Worm (Caenorhabditis elegans) whole organism, L1 larva: ENCODE results near the gene W06A7.4.

Experiments
- C04F5.9 ChIP-seq: sonication (generic microtip); optimal IDR thresholded peaks from 2 replicates; lab custom pipeline; 2016; ENCODE audit warnings: missing genetic modification characterization, missing compliant biosample characterization
- C16A3.4 ChIP-seq: fragments of 150-350 bp; optimal IDR thresholded peaks from 2 replicates; lab custom pipeline; 2014; ENCODE audit warnings: missing biosample characterization, missing genetic modification characterization
- F16B12.6 ChIP-seq: fragments of 150-350 bp; optimal IDR thresholded peaks from 2 replicates; lab custom pipeline; 2014; ENCODE audit warnings: missing biosample characterization, missing genetic modification characterization
- Y116A8C.19 ChIP-seq: sonication (generic microtip); optimal IDR thresholded peaks from 2 replicates; lab custom pipeline; 2016; ENCODE audit warnings: missing compliant biosample characterization, missing genetic modification characterization, borderline replicate concordance
- aha-1 ChIP-seq: fragments of 150-350 bp; optimal IDR thresholded peaks from 2 replicates; lab custom pipeline; 2014; ENCODE audit warnings: missing biosample characterization, missing genetic modification characterization
- alr-1 ChIP-seq: fragments of 200-800 bp; sonication (Bioruptor generic); optimal IDR thresholded peaks from 2 replicates; lab custom pipeline; 2018; ENCODE audit warnings: borderline replicate concordance, mild to moderate bottlenecking, missing genetic modification characterization, missing compliant biosample characterization
- ama-1 ChIP-seq: fragments of 150-350 bp; optimal IDR thresholded peaks from 2 replicates; lab custom pipeline; 2014
- ceh-63 ChIP-seq: fragments of 200-800 bp; sonication (Bioruptor generic); optimal IDR thresholded peaks from 2 replicates; lab custom pipeline; 2018; ENCODE audit warnings: mild to moderate bottlenecking, missing genetic modification characterization, missing compliant biosample characterization
- ceh-88 ChIP-seq: fragments of 200-800 bp; sonication (Bioruptor generic); IDR thresholded peaks from 2 replicates; pipeline ENCODE4 v1.3.6; 2022; ENCODE audit warnings: missing genetic modification characterization, missing compliant biosample characterization
- ces-1 ChIP-seq: fragments of 150-350 bp; optimal IDR thresholded peaks from 2 replicates; lab custom pipeline; 2014; ENCODE audit warnings: missing biosample characterization, missing genetic modification reagents, missing genetic modification characterization
- dpl-1 ChIP-seq, 3 experiments: fragments of 150-350 bp in 2 of 3; sonication (generic microtip) in 1 of 3; optimal IDR thresholded peaks; 2 replicates each; lab custom pipeline; 2014 to 2017; ENCODE audit warnings: missing biosample characterization in 3 of 3, missing genetic modification characterization in 3 of 3, missing genetic modification reagents in 3 of 3
- dsc-1 ChIP-seq: sonication (generic microtip); optimal IDR thresholded peaks from 2 replicates; lab custom pipeline; 2016; ENCODE audit warnings: mild to moderate bottlenecking, missing genetic modification characterization, missing compliant biosample characterization
- egl-13 ChIP-seq: sonication (generic microtip); optimal IDR thresholded peaks from 2 replicates; lab custom pipeline; 2016; ENCODE audit warnings: missing genotype, missing genetic modification reagents, missing genetic modification characterization, missing compliant biosample characterization
- egl-27 ChIP-seq, 2 experiments: fragments of 150-350 bp in 1 of 2; sonication (generic microtip); optimal IDR thresholded peaks; 3 replicates each; lab custom pipeline; 2017 to 2018; ENCODE audit warnings: missing biosample characterization in 2 of 2, missing genetic modification characterization in 2 of 2, missing genetic modification reagents in 2 of 2
- elt-2 ChIP-seq: sonication (generic microtip); optimal IDR thresholded peaks from 2 replicates; lab custom pipeline; 2016; ENCODE audit warnings: missing genetic modification characterization, mild to moderate bottlenecking, inconsistent platforms, missing compliant biosample characterization, missing genetic modification reagents
- elt-3 ChIP-seq, 6 experiments: fragments of 150-350 bp in 1 of 6; sonication (generic microtip); optimal IDR thresholded peaks; 2 replicates each; lab custom pipeline; 2017 to 2018; ENCODE audit warnings: missing biosample characterization in 6 of 6, missing genetic modification characterization in 6 of 6, inconsistent platforms in 1 of 6
- fkh-10 ChIP-seq: sonication (generic microtip); optimal IDR thresholded peaks from 2 replicates; lab custom pipeline; 2017; ENCODE audit warnings: missing biosample characterization, missing genetic modification reagents, missing genetic modification characterization
- fkh-4 ChIP-seq: sonication (generic microtip); optimal IDR thresholded peaks from 2 replicates; lab custom pipeline; 2016; ENCODE audit warnings: missing compliant biosample characterization, missing genetic modification characterization, borderline replicate concordance
- fos-1 ChIP-seq: fragments of 150-350 bp; optimal IDR thresholded peaks from 2 replicates; lab custom pipeline; 2014; ENCODE audit warnings: missing biosample characterization, missing genetic modification characterization
- hlh-4 ChIP-seq: sonication (generic microtip); optimal IDR thresholded peaks from 2 replicates; lab custom pipeline; 2016; ENCODE audit warnings: mild to moderate bottlenecking, missing genetic modification characterization, missing compliant biosample characterization
- hpl-2 ChIP-seq: fragments of 150-350 bp; optimal IDR thresholded peaks from 2 replicates; lab custom pipeline; 2014; ENCODE audit warnings: missing biosample characterization, missing genetic modification reagents, missing genetic modification characterization
- isw-1 ChIP-seq: fragments of 200-800 bp; sonication (Bioruptor generic); IDR thresholded peaks from 2 replicates; pipeline ENCODE4 v1.3.6; 2022; ENCODE audit warnings: missing genetic modification characterization, missing compliant biosample characterization
- lin-13 ChIP-seq: fragments of 150-350 bp; optimal IDR thresholded peaks from 2 replicates; lab custom pipeline; 2014; ENCODE audit warnings: missing biosample characterization, missing genetic modification reagents, missing genetic modification characterization
- lin-14 ChIP-seq: fragments of 200-800 bp; sonication (Bioruptor generic); optimal IDR thresholded peaks from 2 replicates; lab custom pipeline; 2018; ENCODE audit warnings: mild to moderate bottlenecking, missing genetic modification characterization, moderate library complexity, missing compliant biosample characterization
- lin-15B ChIP-seq: fragments of 150-350 bp; sonication (generic microtip); optimal IDR thresholded peaks from 3 replicates; lab custom pipeline; 2014; ENCODE audit warnings: missing biosample characterization, missing genetic modification characterization
- lin-39 ChIP-seq: fragments of 150-350 bp; optimal IDR thresholded peaks from 2 replicates; lab custom pipeline; 2014; ENCODE audit warnings: missing biosample characterization, missing genetic modification reagents, missing genetic modification characterization
- mdl-1 ChIP-seq, 2 experiments: fragments of 150-350 bp; optimal IDR thresholded peaks; 2 replicates each; lab custom pipeline; 2014 to 2017; ENCODE audit warnings: missing biosample characterization in 2 of 2, missing genetic modification characterization in 2 of 2, inconsistent platforms in 1 of 2
- mef-2 ChIP-seq: fragments of 150-350 bp; optimal IDR thresholded peaks from 2 replicates; lab custom pipeline; 2014; ENCODE audit warnings: missing biosample characterization, missing genetic modification characterization
- mep-1 ChIP-seq: fragments of 150-350 bp; optimal IDR thresholded peaks from 2 replicates; lab custom pipeline; 2014; ENCODE audit warnings: missing biosample characterization, missing genetic modification characterization
- nhr-11 ChIP-seq: fragments of 150-350 bp; optimal IDR thresholded peaks from 2 replicates; lab custom pipeline; 2014; ENCODE audit warnings: missing biosample characterization, missing genetic modification characterization
- nhr-12 ChIP-seq: sonication (generic microtip); optimal IDR thresholded peaks from 2 replicates; lab custom pipeline; 2017; ENCODE audit warnings: missing biosample characterization, missing genetic modification characterization
- nhr-20 ChIP-seq: sonication (generic microtip); optimal IDR thresholded peaks from 2 replicates; lab custom pipeline; 2016; ENCODE audit warnings: mild to moderate bottlenecking, missing genetic modification characterization, missing compliant biosample characterization
- nhr-237 ChIP-seq: fragments of 150-350 bp; optimal IDR thresholded peaks from 2 replicates; lab custom pipeline; 2014; ENCODE audit warnings: missing biosample characterization, missing genetic modification characterization
- nhr-28 ChIP-seq: fragments of 150-350 bp; optimal IDR thresholded peaks from 2 replicates; lab custom pipeline; 2014; ENCODE audit warnings: missing biosample characterization, missing genetic modification characterization
- nhr-47 ChIP-seq: sonication (generic microtip); optimal IDR thresholded peaks from 2 replicates; lab custom pipeline; 2016; ENCODE audit warnings: mild to moderate bottlenecking, missing genetic modification characterization, moderate library complexity, missing compliant biosample characterization
- nhr-76 ChIP-seq: sonication (generic microtip); optimal IDR thresholded peaks from 2 replicates; lab custom pipeline; 2017; ENCODE audit warnings: missing biosample characterization, missing genetic modification characterization
- nhr-84 ChIP-seq: sonication (generic microtip); optimal IDR thresholded peaks from 2 replicates; lab custom pipeline; 2017; ENCODE audit warnings: missing biosample characterization, missing genetic modification characterization
- nhr-85 ChIP-seq: sonication (generic microtip); peaks from one replicate; lab custom pipeline; 2016; ENCODE audit warnings: missing genetic modification characterization, inconsistent platforms, missing compliant biosample characterization
- nhr-90 ChIP-seq: sonication (generic microtip); optimal IDR thresholded peaks from 2 replicates; lab custom pipeline; 2016; ENCODE audit warnings: mild to moderate bottlenecking, missing genetic modification characterization, missing compliant biosample characterization; ENCODE audit not compliant: poor library complexity
- pax-3 ChIP-seq: fragments of 200-800 bp; sonication (Bioruptor generic); optimal IDR thresholded peaks from 2 replicates; lab custom pipeline; 2018; ENCODE audit warnings: mild to moderate bottlenecking, missing genetic modification characterization, moderate library complexity, missing compliant biosample characterization
- pqm-1 ChIP-seq: sonication (generic microtip); optimal IDR thresholded peaks from 3 replicates; lab custom pipeline; 2017; ENCODE audit warnings: missing biosample characterization, missing genetic modification characterization
- rnt-1 ChIP-seq: sonication (generic microtip); optimal IDR thresholded peaks from 2 replicates; lab custom pipeline; 2016; ENCODE audit warnings: mild to moderate bottlenecking, missing genetic modification characterization, moderate library complexity, missing compliant biosample characterization
- skn-1 ChIP-seq: fragments of 150-350 bp; optimal IDR thresholded peaks from 2 replicates; lab custom pipeline; 2014; ENCODE audit warnings: missing biosample characterization, missing genetic modification characterization
- snpc-4 ChIP-seq: fragments of 150-350 bp; optimal IDR thresholded peaks from 2 replicates; lab custom pipeline; 2014; ENCODE audit warnings: missing biosample characterization, missing genetic modification characterization
- snu-23 ChIP-seq: sonication (generic microtip); optimal IDR thresholded peaks from 2 replicates; lab custom pipeline; 2016; ENCODE audit warnings: missing genetic modification characterization, missing compliant biosample characterization
- swsn-7 ChIP-seq: sonication (generic microtip); optimal IDR thresholded peaks from 2 replicates; lab custom pipeline; 2016; ENCODE audit warnings: missing genetic modification characterization, missing compliant biosample characterization
- tbx-2 ChIP-seq: sonication (generic microtip); optimal IDR thresholded peaks from 2 replicates; lab custom pipeline; 2016; ENCODE audit warnings: missing genetic modification characterization, missing compliant biosample characterization
- unc-130 ChIP-seq: fragments of 150-350 bp; optimal IDR thresholded peaks from 2 replicates; lab custom pipeline; 2017; ENCODE audit warnings: missing biosample characterization, missing genetic modification characterization, inconsistent platforms
- unc-30 ChIP-seq: sonication (generic microtip); optimal IDR thresholded peaks from 2 replicates; lab custom pipeline; 2017; ENCODE audit warnings: missing biosample characterization, missing genetic modification characterization
- unc-62 ChIP-seq: fragments of 150-350 bp; optimal IDR thresholded peaks from 2 replicates; lab custom pipeline; 2014; ENCODE audit warnings: missing biosample characterization, missing genetic modification reagents, missing genetic modification characterization
- xbp-1 ChIP-seq: sonication (generic microtip); optimal IDR thresholded peaks from 2 replicates; lab custom pipeline; 2016; ENCODE audit warnings: missing genetic modification characterization, missing compliant biosample characterization
- zag-1 ChIP-seq: fragments of 150-350 bp; optimal IDR thresholded peaks from 2 replicates; lab custom pipeline; 2014; ENCODE audit warnings: missing biosample characterization, missing genetic modification characterization
- zip-4 ChIP-seq: fragments of 200-800 bp; sonication (Bioruptor generic); optimal IDR thresholded peaks from 2 replicates; lab custom pipeline; 2018; ENCODE audit warnings: mild to moderate bottlenecking, missing genetic modification characterization, moderate library complexity, missing compliant biosample characterization

W06A7.4 gene

DNA sequence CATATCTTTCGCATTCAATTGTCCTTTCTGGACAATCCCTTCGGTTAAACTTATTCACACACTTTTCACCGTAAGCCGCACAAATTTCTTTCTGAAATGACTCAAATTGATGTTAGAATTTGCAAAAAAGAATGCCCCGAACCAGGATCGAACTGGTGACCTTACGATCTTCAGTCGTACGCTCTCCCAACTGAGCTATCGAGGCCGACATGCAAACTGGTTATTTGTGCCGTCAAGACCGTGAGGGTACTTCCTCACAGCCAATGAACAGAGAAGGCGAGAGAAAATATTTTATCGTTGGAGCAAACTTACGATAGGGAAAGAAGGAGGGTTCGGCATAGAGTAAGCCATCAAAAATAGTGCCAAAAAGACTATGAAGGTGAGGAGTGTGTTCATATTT lies 52.0 kb downstream of the W06A7.4 start (continued):
- TF ChIP-seq nhr-90 (peak; percentile 54), elt-3 (tag; optimal IDR thresholded peaks at IDR 0.05; lab: Kevin White, UChicago) (no peak), F16B12.6 (tag; lab: Kevin White, UChicago) (no peak), isw-1 (GFP tag; lab: Robert Waterston, UW) (no peak), Y116A8C.19 (no peak), skn-1 (tag; lab: Kevin White, UChicago) (no peak), egl-27 (tag; optimal IDR thresholded peaks at IDR 0.05; lab: Kevin White, UChicago) (no peak), nhr-76 (tag; lab: Kevin White, UChicago) (peak; percentile 19), ces-1 (GFP tag; lab: Kevin White, UChicago) (no peak), ceh-63 (GFP tag; lab: Kevin White, UChicago) (no peak), mep-1 (tag; lab: Kevin White, UChicago) (peak; percentile 62), mef-2 (no peak), C16A3.4 (tag; lab: Kevin White, UChicago) (peak; percentile 50), nhr-237 (tag; lab: Kevin White, UChicago) (no peak), pqm-1 (tag; lab: Kevin White, UChicago) (no peak), elt-2 (tag; lab: Kevin White, UChicago) (peak; percentile 20), nhr-85 (tag; lab: Kevin White, UChicago) (peak; percentile 28), rnt-1 (tag; lab: Kevin White, UChicago) (peak; percentile 79), lin-14 (peak; percentile 38), ceh-88 (GFP tag; lab: Robert Waterston, UW) (no peak), zip-4 (GFP tag; lab: Kevin White, UChicago) (no peak), egl-13 (tag; lab: Kevin White, UChicago) (no peak), fos-1 (no peak), nhr-12 (tag; lab: Kevin White, UChicago) (no peak), alr-1 (no peak), unc-130 (tag; lab: Kevin White, UChicago) (peak; percentile 8), snpc-4 (tag; lab: Kevin White, UChicago) (peak; percentile 96), hlh-4 (tag; lab: Kevin White, UChicago) (no peak), nhr-84 (tag; lab: Kevin White, UChicago) (no peak), snu-23 (GFP tag; lab: Kevin White, UChicago) (peak; percentile 69), nhr-20 (tag; lab: Kevin White, UChicago) (peak; percentile 48), pax-3 (tag; lab: Kevin White, UChicago) (no peak), hpl-2 (no peak), mdl-1 (tag; optimal IDR thresholded peaks at IDR 0.05; lab: Kevin White, UChicago) (peak in 1 of 2 experiments; percentile 25), ama-1 (lab: Kevin White, UChicago) (no peak), unc-30 (no peak), lin-13 (no peak), dpl-1 (GFP tag; optimal IDR thresholded peaks at IDR 0.05; lab: Kevin White, UChicago) (peak in 2 of 3 experiments; percentile 11 to 32), nhr-11 (tag; lab: Kevin White, UChicago) (no peak), tbx-2 (tag; lab: Kevin White, UChicago) (peak; percentile 21), zag-1 (tag; lab: Kevin White, UChicago) (no peak), dsc-1 (peak; percentile 44), aha-1 (no peak), fkh-4 (tag; lab: Kevin White, UChicago) (no peak), lin-15B (no peak), unc-62 (GFP tag; lab: Kevin White, UChicago) (no peak), lin-39 (tag; lab: Kevin White, UChicago) (no peak), swsn-7 (tag; lab: Kevin White, UChicago) (peak; percentile 56), nhr-28 (tag; lab: Kevin White, UChicago) (no peak), nhr-47 (tag; lab: Kevin White, UChicago) (peak; percentile 61), xbp-1 (peak; percentile 25), fkh-10 (no peak), C04F5.9 (no peak)
